Worm (Caenorhabditis elegans) whole organism, midembryonic: ENCODE measurements around the gene sec-61.G.

Experiments
- T22C8.4 ChIP-seq: fragments of 200-800 bp; sonication (Bioruptor generic); IDR thresholded peaks from 2 replicates; pipeline ENCODE4 v1.3.6; 2022; ENCODE audit warnings: missing genetic modification characterization, missing compliant biosample characterization
- cog-1 ChIP-seq: sonication (generic microtip); optimal IDR thresholded peaks from 2 replicates; lab custom pipeline; 2016; ENCODE audit warnings: missing genetic modification characterization, missing compliant biosample characterization
- flt-1 ChIP-seq: fragments of 200-800 bp; sonication (Bioruptor generic); IDR thresholded peaks from 2 replicates; pipeline ENCODE4 v1.3.6; 2022; ENCODE audit warnings: missing genetic modification characterization, missing compliant biosample characterization
- klf-2 ChIP-seq: fragments of 200-800 bp; sonication (Bioruptor generic); conservative IDR thresholded peaks from 2 replicates; pipeline ENCODE4 v1.3.6; 2022; ENCODE audit warnings: missing genetic modification reagents, missing genetic modification characterization, missing compliant biosample characterization
- med-1 ChIP-seq: sonication (generic microtip); optimal IDR thresholded peaks from 2 replicates; lab custom pipeline; 2017; ENCODE audit warnings: missing genetic modification characterization, mild to moderate bottlenecking, missing compliant biosample characterization, antibody characterized with exemption, missing genetic modification reagents; ENCODE audit not compliant: insufficient read depth
- ref-1 ChIP-seq: fragments of 200-800 bp; sonication (Bioruptor generic); conservative IDR thresholded peaks from 2 replicates; pipeline ENCODE4 v1.3.6; 2022; ENCODE audit warnings: missing genetic modification reagents, missing genetic modification characterization, missing compliant biosample characterization
- tab-1 ChIP-seq: fragments of 200-800 bp; sonication (Bioruptor generic); IDR thresholded peaks from 2 replicates; pipeline ENCODE4 v1.3.6; 2022; ENCODE audit warnings: missing genetic modification characterization, missing compliant biosample characterization
- ztf-23 ChIP-seq: fragments of 200-800 bp; sonication (Bioruptor generic); IDR thresholded peaks from 2 replicates; pipeline ENCODE4 v1.3.6; 2022; ENCODE audit warnings: missing genetic modification reagents, missing genetic modification characterization, missing compliant biosample characterization
- ztf-29 ChIP-seq: fragments of 200-800 bp; sonication (Bioruptor generic); IDR thresholded peaks from 2 replicates; pipeline ENCODE4 v1.3.6; 2022; ENCODE audit warnings: missing genetic modification reagents, missing genetic modification characterization, missing compliant biosample characterization

sec-61.G gene

DNA sequence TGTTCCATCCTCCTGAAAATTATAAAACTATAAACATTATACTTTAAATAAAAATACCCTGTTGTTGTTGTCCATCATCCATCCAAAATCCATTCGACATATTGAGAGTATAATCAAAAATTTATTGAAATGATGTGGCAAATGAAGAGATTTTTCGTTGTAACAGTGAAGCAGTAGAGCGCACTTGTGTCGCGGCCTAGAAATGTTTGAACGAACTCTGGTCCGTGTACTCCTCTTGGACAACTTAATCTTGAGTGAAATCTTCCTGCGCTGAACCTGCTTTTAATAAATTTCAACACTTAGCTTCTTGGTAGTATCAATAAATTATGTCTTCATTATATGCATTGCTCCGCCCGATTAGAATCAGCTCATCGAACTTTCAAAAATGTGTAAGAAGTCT is 2.3 kb downstream of the sec-61.G start, which contains the start of the genes F32D8.14 and F32D8.5:
Gene F32D8.14, minus strand, starts transcription at position 188 of the 400 bp plus-strand sequence.
Gene F32D8.5, plus strand, starts transcription at position 200 of the 400 bp plus-strand sequence.
- TF ChIP-seq cog-1 (tag; lab: Kevin White, UChicago) (peak; percentile 4), flt-1 (peak; percentile 57; the same call in 1 of the 2 replicates), tab-1 (no peak), ztf-29 (no peak), ztf-23 (peak; percentile 78; the same call in 1 of the 2 replicates), med-1 (no peak)

DNA sequence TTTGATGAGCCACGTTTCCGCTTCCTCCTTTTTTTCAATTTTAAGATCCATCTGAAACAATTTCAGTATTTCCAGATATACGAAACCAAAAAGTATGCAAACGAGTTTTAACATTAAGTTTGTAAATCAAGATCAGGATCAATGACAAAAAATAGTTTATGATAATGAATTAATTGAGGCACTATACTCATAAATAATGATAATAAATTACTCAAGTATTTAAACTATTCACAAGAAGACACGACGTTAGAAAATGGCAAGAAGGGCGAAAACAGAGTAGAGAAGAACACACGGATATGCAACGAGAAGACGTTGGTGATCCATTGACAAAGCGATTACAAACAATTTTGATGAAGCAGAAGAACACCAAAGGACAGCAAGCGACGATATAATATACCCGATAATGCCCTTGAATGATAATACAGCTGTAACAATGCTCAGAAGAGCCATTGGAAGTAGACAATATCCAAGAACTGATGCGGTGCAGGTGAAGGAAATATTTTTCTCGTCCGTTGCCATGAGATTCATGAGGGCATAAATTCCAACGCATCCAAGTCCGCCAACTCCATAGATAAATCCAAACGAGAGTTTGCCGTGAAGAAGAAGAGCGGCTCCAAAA is 3.3 kb downstream of the sec-61.G start, which contains the start of gene F32D8.4:
Gene F32D8.4, minus strand, starts transcription at position 51 of the 619 bp plus-strand sequence.
- TF ChIP-seq T22C8.4 (GFP tag; lab: Robert Waterston, UW) (no peak), tab-1 (no peak), flt-1 (no peak)

ce11 chrV:10890980-10891379 is 6.0 kb downstream of the sec-61.G start, which contains the start of gene F32D8.12:
Gene F32D8.12, minus strand, starts transcription at chrV:10891027.
- no peak for TF ChIP-seq ztf-23
- TF ChIP-seq klf-2 (GFP tag; lab: Robert Waterston, UW), result no peak
- no peak for TF ChIP-seq tab-1
- no peak for TF ChIP-seq med-1
- no peak for TF ChIP-seq T22C8.4 (GFP tag; lab: Robert Waterston, UW)
- no peak for TF ChIP-seq cog-1 (tag; lab: Kevin White, UChicago)
- TF ChIP-seq ref-1, result no peak
- no peak for TF ChIP-seq ztf-29
- no peak for TF ChIP-seq flt-1

DNA sequence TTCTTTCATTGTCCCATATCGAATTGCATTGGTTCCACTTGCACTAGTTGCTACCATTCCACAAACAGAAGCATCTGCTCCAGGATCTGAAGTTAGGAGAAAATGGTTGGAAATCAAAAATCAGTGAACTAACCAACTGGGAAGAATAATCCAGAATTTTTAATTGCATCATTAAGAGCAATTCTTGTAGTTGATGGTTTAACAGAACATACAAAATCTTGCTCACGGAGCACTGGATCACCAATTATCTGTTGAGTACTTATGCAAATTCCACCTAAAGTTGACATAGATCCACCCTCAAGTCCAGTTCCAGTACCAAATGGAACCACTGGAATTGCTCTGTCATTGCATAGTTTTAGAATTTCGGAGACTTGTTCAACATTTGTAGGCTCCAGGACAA is 7.2 kb downstream of the sec-61.G start:
- TF ChIP-seq ztf-23, result no peak
- no peak for TF ChIP-seq ref-1
- TF ChIP-seq klf-2 (GFP tag; lab: Robert Waterston, UW), result no peak
- no peak for TF ChIP-seq tab-1
- TF ChIP-seq med-1, result no peak
- TF ChIP-seq cog-1 (tag; lab: Kevin White, UChicago), result no peak
- TF ChIP-seq flt-1, result no peak
- no peak for TF ChIP-seq ztf-29
- no peak for TF ChIP-seq T22C8.4 (GFP tag; lab: Robert Waterston, UW)

ce11 chrV:10889036-10889435 is 7.9 kb downstream of the sec-61.G start, which contains the start of gene F32D8.11:
Gene F32D8.11, minus strand, starts transcription at chrV:10889136.
- no peak for TF ChIP-seq flt-1
- no peak for TF ChIP-seq cog-1 (tag; lab: Kevin White, UChicago)
- TF ChIP-seq tab-1, result no peak
- TF ChIP-seq med-1, result no peak
- TF ChIP-seq ztf-29, result no peak
- TF ChIP-seq klf-2 (GFP tag; lab: Robert Waterston, UW), result no peak
- no peak for TF ChIP-seq T22C8.4 (GFP tag; lab: Robert Waterston, UW)
- TF ChIP-seq ref-1, result no peak
- TF ChIP-seq ztf-23, result no peak

DNA sequence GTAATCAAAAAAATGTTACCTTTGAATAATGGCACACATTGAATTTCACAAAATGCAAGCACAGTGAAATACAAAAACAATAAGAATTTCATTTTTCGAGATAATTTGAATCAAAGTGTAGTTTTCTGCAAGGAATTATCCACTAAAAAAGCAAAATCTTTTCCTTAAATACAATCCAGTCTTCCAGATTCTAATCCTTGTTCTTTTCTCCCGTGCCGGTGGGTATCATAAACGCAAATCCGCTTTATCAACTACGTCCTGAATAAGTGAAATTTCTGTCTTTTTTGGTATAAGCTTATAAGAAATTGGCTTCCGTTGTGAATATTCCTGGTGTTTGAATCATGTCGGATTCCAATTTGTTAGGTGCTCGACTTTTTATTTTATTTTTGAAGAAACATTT is 8.8 kb downstream of the sec-61.G start:
- TF ChIP-seq ztf-29, result no peak
- TF ChIP-seq ztf-23, result no peak
- no peak for TF ChIP-seq tab-1
- no peak for TF ChIP-seq klf-2 (GFP tag; lab: Robert Waterston, UW)
- no peak for TF ChIP-seq med-1
- no peak for TF ChIP-seq cog-1 (tag; lab: Kevin White, UChicago)
- no peak for TF ChIP-seq ref-1
- TF ChIP-seq flt-1, result no peak
- TF ChIP-seq T22C8.4 (GFP tag; lab: Robert Waterston, UW), result no peak

- TF ChIP-seq tab-1 (no peak), ztf-23 (no peak), med-1 (no peak), ztf-29 (no peak), T22C8.4 (GFP tag; lab: Robert Waterston, UW) (no peak), cog-1 (tag; lab: Kevin White, UChicago) (no peak), klf-2 (GFP tag; lab: Robert Waterston, UW) (no peak), flt-1 (no peak), ref-1 (no peak)
Measured at ce11 chrV:10887564-10887963, 9.4 kb downstream of the sec-61.G start.

DNA sequence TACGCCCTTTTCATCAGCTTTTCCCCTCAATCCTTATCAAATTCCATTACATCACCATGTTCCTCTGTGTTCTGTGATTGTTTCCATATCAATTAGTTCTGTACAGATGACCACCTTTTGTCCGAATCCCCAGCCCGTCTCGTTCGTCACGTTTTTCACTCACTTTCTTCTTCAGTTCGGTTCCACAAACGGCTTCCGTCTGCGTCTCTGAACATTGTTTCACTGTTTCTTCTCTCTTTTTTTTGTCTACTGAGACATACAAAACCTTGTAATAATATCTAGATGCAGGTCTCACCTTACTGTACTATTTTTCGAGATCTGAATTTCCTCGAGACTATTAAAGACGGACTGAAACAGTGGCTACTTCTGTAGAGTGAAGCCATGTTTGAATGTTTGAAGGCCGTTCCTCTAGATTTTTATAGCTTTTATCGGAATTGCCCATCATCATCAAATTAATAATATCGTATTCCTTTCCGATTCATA is 10.5 kb downstream of the sec-61.G start, which contains the start of gene F32D8.3:
Gene F32D8.3, plus strand, starts transcription at position 433 of the 483 bp plus-strand sequence.
- no peak for TF ChIP-seq ztf-23
- no peak for TF ChIP-seq med-1
- no peak for TF ChIP-seq cog-1 (tag; lab: Kevin White, UChicago)
- no peak for TF ChIP-seq flt-1
- no peak for TF ChIP-seq ztf-29
- no peak for TF ChIP-seq tab-1
- TF ChIP-seq klf-2 (GFP tag; lab: Robert Waterston, UW), result no peak
- TF ChIP-seq T22C8.4 (GFP tag; lab: Robert Waterston, UW), result no peak
- no peak for TF ChIP-seq ref-1

DNA sequence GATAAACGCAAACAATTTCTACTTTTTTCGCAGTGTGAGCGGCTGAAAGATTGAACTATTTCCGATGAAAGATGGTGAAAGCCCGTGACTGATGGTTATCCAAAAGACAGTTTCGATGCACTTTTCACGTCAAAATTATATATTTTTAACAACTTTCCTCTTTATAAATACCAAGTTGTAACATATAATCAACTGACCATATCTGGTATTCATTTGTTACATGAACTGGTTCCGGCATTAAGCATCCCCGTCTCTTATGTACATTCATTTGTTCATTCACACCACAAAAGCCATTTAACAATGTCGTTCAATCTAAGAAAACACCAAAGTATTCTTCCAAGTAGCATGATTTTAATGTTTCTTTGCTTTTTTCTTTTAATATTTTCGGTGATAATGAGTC is 13.5 kb downstream of the sec-61.G start, which contains the start of gene F32D8.2:
Gene F32D8.2, plus strand, starts transcription at position 301 of the 400 bp plus-strand sequence.
- TF ChIP-seq tab-1 (no peak), med-1 (no peak), T22C8.4 (GFP tag; lab: Robert Waterston, UW) (no peak), ztf-23 (no peak), klf-2 (GFP tag; lab: Robert Waterston, UW) (no peak), ztf-29 (no peak), flt-1 (no peak)

ce11 chrV:10880138-10880882 is 16.6 kb downstream of the sec-61.G start, which contains the start of gene F32D8.1:
Gene F32D8.1, plus strand, starts transcription at chrV:10880832.
- TF ChIP-seq tab-1 (no peak), ztf-23 (no peak), ztf-29 (no peak), flt-1 (no peak)
